Fruit fly (Drosophila melanogaster) whole organism, embryonic: ENCODE results near the gene SelT.
A peak's percentile ranks its signal among the peaks of the same experiment; 100 is the strongest.

Experiments used
- Aef1 ChIP-seq: fragments of 200-800 bp; sonication (Bioruptor generic); IDR thresholded peaks from 3 replicates; pipeline ENCODE4 v1.3.6; 2022; ENCODE audit warnings: missing biosample characterization, missing genetic modification characterization
- Atf-2 ChIP-seq: fragments of 200-800 bp; sonication (Bioruptor generic); optimal IDR thresholded peaks from 2 replicates; lab custom pipeline; 2016; ENCODE audit warnings: missing biosample characterization, missing genetic modification characterization
- Bdp1 ChIP-seq: fragments of 200-800 bp; sonication (Bioruptor generic); optimal IDR thresholded peaks from 3 replicates; lab custom pipeline; 2016; ENCODE audit warnings: missing biosample characterization, missing genetic modification characterization
- C15 ChIP-seq: fragments of 200-800 bp; sonication (Bioruptor generic); IDR thresholded peaks from 3 replicates; pipeline ENCODE4 v1.3.6; 2022; ENCODE audit warnings: missing biosample characterization, missing genetic modification characterization
- CG10431 ChIP-seq: fragments of 200-800 bp; sonication (Bioruptor generic); optimal IDR thresholded peaks from 3 replicates; lab custom pipeline; 2018; ENCODE audit warnings: missing biosample characterization, mild to moderate bottlenecking, missing genetic modification characterization
- CG10979 ChIP-seq: fragments of 200-800 bp; sonication (Bioruptor generic); optimal IDR thresholded peaks from 2 replicates; lab custom pipeline; 2018; ENCODE audit warnings: missing biosample characterization, mild to moderate bottlenecking, missing genetic modification characterization, moderate library complexity
- CG12769 ChIP-seq: fragments of 200-800 bp; sonication (Bioruptor generic); optimal IDR thresholded peaks from 2 replicates; lab custom pipeline; 2019; ENCODE audit warnings: missing biosample characterization, mild to moderate bottlenecking, missing genetic modification characterization, moderate library complexity
- CG13123 ChIP-seq: fragments of 200-800 bp; sonication (Bioruptor generic); optimal IDR thresholded peaks from 2 replicates; lab custom pipeline; 2016; ENCODE audit warnings: missing biosample characterization, missing genetic modification characterization
- CG14860 ChIP-seq: fragments of 200-800 bp; sonication (Bioruptor generic); IDR thresholded peaks from 3 replicates; pipeline ENCODE4 v1.3.6; 2022; ENCODE audit warnings: missing biosample characterization, missing genetic modification characterization; ENCODE audit not compliant: partially characterized antibody
- CG15011 ChIP-seq: fragments of 200-800 bp; sonication (Bioruptor generic); optimal IDR thresholded peaks from 3 replicates; lab custom pipeline; 2018; ENCODE audit warnings: missing biosample characterization, mild to moderate bottlenecking, missing genetic modification characterization
- CG16815 ChIP-seq: fragments of 200-800 bp; sonication (Bioruptor generic); optimal IDR thresholded peaks from 3 replicates; lab custom pipeline; 2017; ENCODE audit warnings: missing biosample characterization, mild to moderate bottlenecking, missing genetic modification characterization
- CG2116 ChIP-seq: fragments of 200-800 bp; sonication (Bioruptor generic); optimal IDR thresholded peaks from 3 replicates; lab custom pipeline; 2018; ENCODE audit warnings: missing biosample characterization, mild to moderate bottlenecking, missing genetic modification characterization
- CG30431 ChIP-seq: fragments of 200-800 bp; sonication (Bioruptor generic); optimal IDR thresholded peaks from 2 replicates; lab custom pipeline; 2017; ENCODE audit warnings: missing biosample characterization, missing genetic modification characterization
- CG3838 ChIP-seq: fragments of 200-800 bp; sonication (Bioruptor generic); optimal IDR thresholded peaks from 3 replicates; lab custom pipeline; 2016; ENCODE audit warnings: missing biosample characterization, missing genetic modification characterization
- CG6654 ChIP-seq: fragments of 200-800 bp; sonication (Bioruptor generic); optimal IDR thresholded peaks from 2 replicates; lab custom pipeline; 2017; ENCODE audit warnings: missing biosample characterization, mild to moderate bottlenecking, missing genetic modification characterization
- CG6689 ChIP-seq: fragments of 200-800 bp; sonication (Bioruptor generic); IDR thresholded peaks from 2 replicates; pipeline ENCODE4 v1.3.6; 2022; ENCODE audit warnings: missing biosample characterization, missing genetic modification characterization
- CG7372 ChIP-seq: fragments of 200-800 bp; sonication (Bioruptor generic); IDR thresholded peaks from 2 replicates; pipeline ENCODE4 v1.3.6; 2022; ENCODE audit warnings: missing biosample characterization, missing genetic modification characterization
- CG7963 ChIP-seq: fragments of 200-800 bp; sonication (Bioruptor generic); IDR thresholded peaks from 3 replicates; pipeline ENCODE4 v1.3.6; 2022; ENCODE audit warnings: missing biosample characterization, missing genetic modification characterization; ENCODE audit not compliant: partially characterized antibody
- CG8359 ChIP-seq: fragments of 200-800 bp; sonication (Bioruptor generic); optimal IDR thresholded peaks from 2 replicates; lab custom pipeline; 2017; ENCODE audit warnings: missing biosample characterization, mild to moderate bottlenecking, missing genetic modification characterization, borderline replicate concordance
- CG8388 ChIP-seq: fragments of 200-800 bp; sonication (Bioruptor generic); optimal IDR thresholded peaks from 2 replicates; lab custom pipeline; 2019; ENCODE audit warnings: missing biosample characterization, mild to moderate bottlenecking, missing genetic modification characterization, moderate library complexity
- CG9876 ChIP-seq: fragments of 200-800 bp; sonication (Bioruptor generic); optimal IDR thresholded peaks from 2 replicates; lab custom pipeline; 2016; ENCODE audit warnings: missing biosample characterization, missing genetic modification characterization
- CHES-1-like ChIP-seq: fragments of 200-800 bp; sonication (Bioruptor generic); optimal IDR thresholded peaks from 2 replicates; lab custom pipeline; 2016; ENCODE audit warnings: missing biosample characterization, missing genetic modification characterization
- CkIIα-i1 ChIP-seq: fragments of 200-800 bp; sonication (Bioruptor generic); IDR thresholded peaks from 2 replicates; pipeline ENCODE4 v1.3.6; 2022; ENCODE audit warnings: missing biosample characterization, missing genetic modification characterization
- Dbx ChIP-seq: fragments of 200-800 bp; sonication (Bioruptor generic); IDR thresholded peaks from 3 replicates; pipeline ENCODE4 v1.3.6; 2022; ENCODE audit warnings: missing biosample characterization, missing genetic modification characterization
- Dll ChIP-seq: fragments of 200-800 bp; sonication (Bioruptor generic); IDR thresholded peaks from 4 replicates; pipeline ENCODE4 v1.3.6; 2022; ENCODE audit warnings: missing biosample characterization, missing genetic modification characterization; ENCODE audit not compliant: partially characterized antibody
- Drgx ChIP-seq: fragments of 200-800 bp; sonication (Bioruptor generic); IDR thresholded peaks from 2 replicates; pipeline ENCODE4 v1.3.6; 2022; ENCODE audit warnings: missing biosample characterization, missing genetic modification characterization
- E2f2 ChIP-seq: fragments of 200-800 bp; sonication (Bioruptor generic); IDR thresholded peaks from 2 replicates; pipeline ENCODE4 v1.3.6; 2022; ENCODE audit warnings: missing biosample characterization, missing genetic modification characterization
- Elba2 ChIP-seq: fragments of 200-800 bp; sonication (Bioruptor generic); optimal IDR thresholded peaks from 3 replicates; lab custom pipeline; 2016; ENCODE audit warnings: missing biosample characterization, missing genetic modification characterization
- Gsc ChIP-seq: fragments of 200-800 bp; sonication (Bioruptor generic); IDR thresholded peaks from 2 replicates; pipeline ENCODE4 v1.3.6; 2022; ENCODE audit warnings: missing biosample characterization, missing genetic modification characterization
- Hr39 ChIP-seq: fragments of >200 bp; optimal IDR thresholded peaks from 2 replicates; lab custom pipeline; 2017
- Max ChIP-seq: fragments of 200-800 bp; sonication (Bioruptor generic); optimal IDR thresholded peaks from 2 replicates; lab custom pipeline; 2016; ENCODE audit warnings: missing biosample characterization, mild to moderate bottlenecking, missing genetic modification characterization
- Nf-YA ChIP-seq: fragments of 200-800 bp; sonication (Bioruptor generic); IDR thresholded peaks from 2 replicates; pipeline ENCODE4 v1.3.6; 2022; ENCODE audit warnings: missing biosample characterization, missing genetic modification characterization
- Rx ChIP-seq: fragments of 200-800 bp; sonication (Bioruptor generic); IDR thresholded peaks from 2 replicates; pipeline ENCODE4 v1.3.6; 2022; ENCODE audit warnings: missing biosample characterization, missing genetic modification characterization
- Spps ChIP-seq: fragments of 200-800 bp; sonication (Bioruptor generic); optimal IDR thresholded peaks from 2 replicates; lab custom pipeline; 2018; ENCODE audit warnings: missing biosample characterization, mild to moderate bottlenecking, missing genetic modification characterization
- YL-1 ChIP-seq: fragments of 200-800 bp; sonication (Bioruptor generic); optimal IDR thresholded peaks from 3 replicates; lab custom pipeline; 2017; ENCODE audit warnings: missing biosample characterization, mild to moderate bottlenecking, missing genetic modification characterization
- ara ChIP-seq: fragments of 200-800 bp; sonication (Bioruptor generic); IDR thresholded peaks from 2 replicates; pipeline ENCODE4 v1.3.6; 2022; ENCODE audit warnings: missing biosample characterization, missing genetic modification characterization
- ase ChIP-seq: fragments of 200-800 bp; sonication (Bioruptor generic); IDR thresholded peaks from 3 replicates; pipeline ENCODE4 v1.3.6; 2022; ENCODE audit warnings: missing biosample characterization, missing genetic modification characterization
- bsh ChIP-seq, 2 experiments: fragments of 200-800 bp; sonication (Bioruptor generic); optimal IDR thresholded peaks; 2 replicates each; lab custom pipeline; 2017 to 2018; ENCODE audit warnings: mild to moderate bottlenecking in 2 of 2, missing biosample characterization in 2 of 2, missing genetic modification characterization in 2 of 2, moderate library complexity in 1 of 2
- btn ChIP-seq: fragments of 200-800 bp; sonication (Bioruptor generic); optimal IDR thresholded peaks from 2 replicates; lab custom pipeline; 2016; ENCODE audit warnings: missing biosample characterization, missing genetic modification characterization
- cg ChIP-seq: fragments of 200-800 bp; sonication (Bioruptor generic); optimal IDR thresholded peaks from 3 replicates; lab custom pipeline; 2019; ENCODE audit warnings: missing biosample characterization, mild to moderate bottlenecking, missing genetic modification characterization, moderate library complexity
- dmrt11E ChIP-seq: fragments of 200-800 bp; sonication (Bioruptor generic); optimal IDR thresholded peaks from 3 replicates; lab custom pipeline; 2018; ENCODE audit warnings: missing biosample characterization, mild to moderate bottlenecking, missing genetic modification characterization, moderate library complexity
- fru ChIP-seq: fragments of >200 bp; optimal IDR thresholded peaks from 2 replicates; lab custom pipeline; 2017
- insv ChIP-seq, 2 experiments: fragments of 200-800 bp; sonication (Bioruptor generic); optimal IDR thresholded peaks; 3 replicates each; lab custom pipeline; 2016 to 2018; ENCODE audit warnings: missing biosample characterization in 2 of 2, missing genetic modification characterization in 2 of 2
- lola ChIP-seq, 3 experiments: fragments of >200 bp in 2 of 3; fragments of 200-800 bp in 1 of 3; sonication (Bioruptor generic) in 1 of 3; optimal IDR thresholded peaks; 2 replicates each; lab custom pipeline; 2017 to 2019; ENCODE audit warnings: missing biosample characterization in 3 of 3, missing genetic modification characterization in 3 of 3, mild to moderate bottlenecking in 1 of 3, moderate library complexity in 1 of 3
- otp ChIP-seq: fragments of 200-800 bp; sonication (Bioruptor generic); IDR thresholded peaks from 3 replicates; pipeline ENCODE4, ENCODE4 v1.3.6; 2022; ENCODE audit warnings: missing biosample characterization, missing genetic modification characterization
- row ChIP-seq: fragments of 200-800 bp; sonication (Bioruptor generic); IDR thresholded peaks from 3 replicates; pipeline ENCODE4 v1.3.6; 2022; ENCODE audit warnings: missing biosample characterization, missing genetic modification characterization
- scrt ChIP-seq: fragments of 200-800 bp; sonication (Bioruptor generic); optimal IDR thresholded peaks from 2 replicates; lab custom pipeline; 2018; ENCODE audit warnings: missing biosample characterization, mild to moderate bottlenecking, missing genetic modification characterization, moderate library complexity
- sd ChIP-seq: fragments of 200-800 bp; sonication (Bioruptor generic); optimal IDR thresholded peaks from 3 replicates; lab custom pipeline; 2018; ENCODE audit warnings: missing biosample characterization, mild to moderate bottlenecking, missing genetic modification characterization, moderate library complexity
- sens ChIP-seq: fragments of 200-800 bp; sonication (Bioruptor generic); peaks from one replicate; lab custom pipeline; 2016; ENCODE audit warnings: missing biosample characterization, missing genetic modification characterization
- sima ChIP-seq: fragments of 200-800 bp; sonication (Bioruptor generic); optimal IDR thresholded peaks from 2 replicates; lab custom pipeline; 2016; ENCODE audit warnings: missing biosample characterization, missing genetic modification characterization
- vfl ChIP-seq: fragments of 200-800 bp; sonication (Bioruptor generic); optimal IDR thresholded peaks from 2 replicates; lab custom pipeline; 2016; ENCODE audit warnings: missing biosample characterization, missing genetic modification characterization

Gene SelT

dm6 chr2L:5043495-5044146, 32.9 kb downstream of the SelT start (continued):
- TF ChIP-seq Dll (GFP tag; lab: Robert Waterston, UW) (no peak), CG6654 (GFP tag; lab: Kevin White, UChicago) (no peak), CG2116 (GFP tag; lab: Kevin White, UChicago) (no peak), CG12769 (peak; percentile 8), CG10431 (no peak), lola (GFP tag; optimal IDR thresholded peaks at IDR 0.05; lab: Kevin White, UChicago) (no peak), Rx (GFP tag; lab: Robert Waterston, UW) (0 out of 2 replicates have a peak, but pooled peaks have one; percentile 32), CG14860 (GFP tag; lab: Robert Waterston, UW) (0 out of 3 replicates have a peak, but pooled peaks have one; percentile 1), CG10979 (tag; lab: Kevin White, UChicago) (peak; percentile 25), cg (GFP tag; lab: Kevin White, UChicago) (peak; percentile 87), CG7963 (GFP tag; lab: Robert Waterston, UW) (no peak), CG16815 (GFP tag; lab: Kevin White, UChicago) (peak; percentile 29), Bdp1 (no peak), CHES-1-like (GFP tag; lab: Kevin White, UChicago) (no peak), Gsc (GFP tag; lab: Robert Waterston, UW) (no peak), ase (GFP tag; lab: Robert Waterston, UW) (peak; percentile 58; the same call in 2 of the 3 replicates), Spps (tag; lab: Kevin White, UChicago) (no peak), Aef1 (peak; percentile 25; the same call in 1 of the 3 replicates), CG9876 (GFP tag; lab: Kevin White, UChicago) (no peak), YL-1 (GFP tag; lab: Kevin White, UChicago) (no peak), scrt (GFP tag; lab: Kevin White, UChicago) (peak; percentile 76), insv (GFP tag; optimal IDR thresholded peaks at IDR 0.05; lab: Kevin White, UChicago) (no peak), Nf-YA (no peak), CG8388 (GFP tag; lab: Kevin White, UChicago) (peak; percentile 27), CG13123 (no peak), CG15011 (GFP tag; lab: Kevin White, UChicago) (no peak), CkIIα-i1 (GFP tag; lab: Robert Waterston, UW) (no peak), dmrt11E (tag; lab: Kevin White, UChicago) (no peak), CG8359 (GFP tag; lab: Kevin White, UChicago) (no peak), E2f2 (GFP tag; lab: Robert Waterston, UW) (no peak), sens (GFP tag; lab: Kevin White, UChicago) (peak; percentile 47), CG6689 (GFP tag; lab: Robert Waterston, UW) (0 out of 2 replicates have a peak, but pooled peaks have one; percentile 26), Drgx (GFP tag; lab: Robert Waterston, UW) (peak; percentile 73), otp (GFP tag; lab: Robert Waterston, UW) (peak; percentile 33; the same call in 1 of the 3 replicates), CG3838 (GFP tag; lab: Kevin White, UChicago) (no peak), CG7372 (GFP tag; lab: Robert Waterston, UW) (0 out of 2 replicates have a peak, but pooled peaks have one; percentile 20), sima (no peak), Dbx (GFP tag; lab: Robert Waterston, UW) (no peak), bsh (GFP tag; optimal IDR thresholded peaks at IDR 0.05; lab: Kevin White, UChicago) (peak; percentile 17 to 33), fru (no peak), C15 (no peak), Hr39 (peak; percentile 93), CG30431 (GFP tag; lab: Kevin White, UChicago) (peak; percentile 41), Max (no peak), Elba2 (GFP tag; lab: Kevin White, UChicago) (no peak), ara (no peak), btn (GFP tag; lab: Kevin White, UChicago) (no peak), sd (tag; lab: Kevin White, UChicago) (peak; percentile 60), Atf-2 (no peak), vfl (GFP tag; lab: Kevin White, UChicago) (no peak), row (GFP tag; lab: Robert Waterston, UW) (peak; percentile 50)
